Fruit fly (Drosophila melanogaster) whole organism, embryonic: Measurements from ENCODE around the gene CG8369.

Experiments
- ATbp ChIP-seq: fragments of 200-800 bp; sonication (Bioruptor generic); optimal IDR thresholded peaks from 2 replicates; lab custom pipeline; 2017; ENCODE audit warnings: missing biosample characterization, mild to moderate bottlenecking, missing genetic modification characterization, missing genetic modification reagents
- Adf1 ChIP-seq: fragments of 200-800 bp; sonication (Bioruptor generic); IDR thresholded peaks from 2 replicates; pipeline ENCODE4 v1.3.6; 2022; ENCODE audit warnings: missing biosample characterization, missing genetic modification characterization
- Asciz ChIP-seq: fragments of 200-800 bp; sonication (Bioruptor generic); optimal IDR thresholded peaks from 2 replicates; lab custom pipeline; 2017; ENCODE audit warnings: missing biosample characterization, mild to moderate bottlenecking, missing genetic modification characterization, missing genetic modification reagents
- Atf6 ChIP-seq: fragments of 200-800 bp; sonication (Bioruptor generic); IDR thresholded peaks from 2 replicates; pipeline ENCODE4 v1.3.6; 2022; ENCODE audit warnings: missing biosample characterization, missing genetic modification characterization
- CG1024 ChIP-seq: fragments of 200-800 bp; sonication (Bioruptor generic); IDR thresholded peaks from 2 replicates; pipeline ENCODE4 v1.3.6; 2022; ENCODE audit warnings: missing biosample characterization, missing genetic modification characterization
- CG10565 ChIP-seq: fragments of 200-800 bp; sonication (Bioruptor generic); optimal IDR thresholded peaks from 3 replicates; lab custom pipeline; 2016; ENCODE audit warnings: missing biosample characterization, mild to moderate bottlenecking, missing genetic modification characterization
- CG10979 ChIP-seq: fragments of 200-800 bp; sonication (Bioruptor generic); optimal IDR thresholded peaks from 2 replicates; lab custom pipeline; 2018; ENCODE audit warnings: missing biosample characterization, mild to moderate bottlenecking, missing genetic modification characterization, moderate library complexity
- CG12942 ChIP-seq: fragments of 200-800 bp; sonication (Bioruptor generic); optimal IDR thresholded peaks from 3 replicates; lab custom pipeline; 2016; ENCODE audit warnings: missing biosample characterization, missing genetic modification characterization
- CG13624 ChIP-seq: fragments of 200-800 bp; sonication (Bioruptor generic); optimal IDR thresholded peaks from 2 replicates; lab custom pipeline; 2016; ENCODE audit warnings: missing biosample characterization, missing genetic modification characterization
- CG13894 ChIP-seq: fragments of 200-800 bp; sonication (Bioruptor generic); optimal IDR thresholded peaks from 3 replicates; lab custom pipeline; 2018; ENCODE audit warnings: missing biosample characterization, mild to moderate bottlenecking, missing genetic modification characterization, moderate library complexity
- CG15479 ChIP-seq: fragments of 200-800 bp; sonication (Bioruptor generic); optimal IDR thresholded peaks from 3 replicates; lab custom pipeline; 2019; ENCODE audit warnings: missing biosample characterization, mild to moderate bottlenecking, missing genetic modification characterization, moderate library complexity
- CG1603 ChIP-seq: fragments of 200-800 bp; sonication (Bioruptor generic); optimal IDR thresholded peaks from 2 replicates; lab custom pipeline; 2019; ENCODE audit warnings: missing biosample characterization, mild to moderate bottlenecking, missing genetic modification characterization, moderate library complexity
- CG17612 ChIP-seq: fragments of 200-800 bp; sonication (Bioruptor generic); IDR thresholded peaks from 2 replicates; pipeline ENCODE4 v1.3.6; 2022; ENCODE audit warnings: missing biosample characterization, missing genetic modification characterization
- CG2678 ChIP-seq: fragments of 200-800 bp; sonication (Bioruptor generic); optimal IDR thresholded peaks from 3 replicates; lab custom pipeline; 2019; ENCODE audit warnings: missing biosample characterization, mild to moderate bottlenecking, missing genetic modification characterization, moderate library complexity
- CG2889 ChIP-seq: fragments of 200-800 bp; sonication (Bioruptor generic); IDR thresholded peaks from 3 replicates; pipeline ENCODE4 v1.3.6; 2022; ENCODE audit warnings: missing biosample characterization, missing genetic modification characterization
- CG42726 ChIP-seq: fragments of 200-800 bp; sonication (Bioruptor generic); IDR thresholded peaks from 2 replicates; pipeline ENCODE4 v1.3.6; 2022; ENCODE audit warnings: missing biosample characterization, missing genetic modification characterization; ENCODE audit not compliant: partially characterized antibody
- CG4282 ChIP-seq: fragments of 200-800 bp; sonication (Bioruptor generic); optimal IDR thresholded peaks from 2 replicates; lab custom pipeline; 2016; ENCODE audit warnings: missing biosample characterization, missing genetic modification characterization
- CG6272 ChIP-seq: fragments of 200-800 bp; sonication (Bioruptor generic); IDR thresholded peaks from 2 replicates; pipeline ENCODE4 v1.3.6; 2022; ENCODE audit warnings: missing biosample characterization, missing genetic modification characterization
- CG6654 ChIP-seq: fragments of 200-800 bp; sonication (Bioruptor generic); optimal IDR thresholded peaks from 2 replicates; lab custom pipeline; 2017; ENCODE audit warnings: missing biosample characterization, mild to moderate bottlenecking, missing genetic modification characterization
- CG6683 ChIP-seq: fragments of 200-800 bp; sonication (Bioruptor generic); optimal IDR thresholded peaks from 2 replicates; lab custom pipeline; 2017; ENCODE audit warnings: missing biosample characterization, mild to moderate bottlenecking, missing genetic modification characterization, missing genetic modification reagents
- CG6689 ChIP-seq: fragments of 200-800 bp; sonication (Bioruptor generic); IDR thresholded peaks from 2 replicates; pipeline ENCODE4 v1.3.6; 2022; ENCODE audit warnings: missing biosample characterization, missing genetic modification characterization
- CG7928 ChIP-seq: fragments of 200-800 bp; sonication (Bioruptor generic); optimal IDR thresholded peaks from 2 replicates; lab custom pipeline; 2017; ENCODE audit warnings: missing biosample characterization, mild to moderate bottlenecking, missing genetic modification characterization
- CG8388 ChIP-seq: fragments of 200-800 bp; sonication (Bioruptor generic); optimal IDR thresholded peaks from 2 replicates; lab custom pipeline; 2019; ENCODE audit warnings: missing biosample characterization, mild to moderate bottlenecking, missing genetic modification characterization, moderate library complexity
- CrebB ChIP-seq: fragments of 200-800 bp; sonication (Bioruptor generic); optimal IDR thresholded peaks from 3 replicates; lab custom pipeline; 2018; ENCODE audit warnings: missing biosample characterization, mild to moderate bottlenecking, missing genetic modification characterization
- E2f2 ChIP-seq: fragments of 200-800 bp; sonication (Bioruptor generic); IDR thresholded peaks from 2 replicates; pipeline ENCODE4 v1.3.6; 2022; ENCODE audit warnings: missing biosample characterization, missing genetic modification characterization
- Ets97D ChIP-seq: fragments of 200-800 bp; sonication (Bioruptor generic); optimal IDR thresholded peaks from 3 replicates; lab custom pipeline; 2016; ENCODE audit warnings: missing biosample characterization, missing genetic modification characterization
- Hr3 ChIP-seq: fragments of 200-800 bp; sonication (Bioruptor generic); optimal IDR thresholded peaks from 3 replicates; lab custom pipeline; 2016; ENCODE audit warnings: missing biosample characterization, missing genetic modification characterization
- Lhr ChIP-seq: fragments of 200-800 bp; sonication (Bioruptor generic); optimal IDR thresholded peaks from 3 replicates; lab custom pipeline; 2017; ENCODE audit warnings: mild to moderate bottlenecking, missing biosample characterization, missing genetic modification reagents, missing genetic modification characterization
- Mad ChIP-seq: fragments of 200-800 bp; sonication (Bioruptor generic); optimal IDR thresholded peaks from 2 replicates; lab custom pipeline; 2016; ENCODE audit warnings: missing biosample characterization, missing genetic modification characterization
- Myb ChIP-seq: fragments of 200-800 bp; sonication (Bioruptor generic); optimal IDR thresholded peaks from 2 replicates; lab custom pipeline; 2016; ENCODE audit warnings: missing biosample characterization, missing genetic modification characterization
- Opbp ChIP-seq: fragments of 200-800 bp; sonication (Bioruptor generic); IDR thresholded peaks from 3 replicates; pipeline ENCODE4 v1.3.6; 2022; ENCODE audit warnings: missing biosample characterization, missing genetic modification characterization; ENCODE audit not compliant: partially characterized antibody
- PHDP ChIP-seq: fragments of 200-800 bp; sonication (Bioruptor generic); optimal IDR thresholded peaks from 3 replicates; lab custom pipeline; 2018; ENCODE audit warnings: missing biosample characterization, mild to moderate bottlenecking, missing genetic modification characterization, moderate library complexity
- Side ChIP-seq: fragments of 200-800 bp; sonication (Bioruptor generic); optimal IDR thresholded peaks from 2 replicates; lab custom pipeline; 2016; ENCODE audit warnings: missing biosample characterization, missing genetic modification characterization
- ara ChIP-seq: fragments of 200-800 bp; sonication (Bioruptor generic); IDR thresholded peaks from 2 replicates; pipeline ENCODE4 v1.3.6; 2022; ENCODE audit warnings: missing biosample characterization, missing genetic modification characterization
- cato ChIP-seq: fragments of 200-800 bp; sonication (Bioruptor generic); optimal IDR thresholded peaks from 2 replicates; lab custom pipeline; 2016; ENCODE audit warnings: missing biosample characterization, missing genetic modification characterization, borderline replicate concordance
- danr ChIP-seq: fragments of 200-800 bp; sonication (Bioruptor generic); IDR thresholded peaks from 2 replicates; pipeline ENCODE4 v1.3.6; 2022; ENCODE audit warnings: missing biosample characterization, missing genetic modification characterization
- grn ChIP-seq: fragments of 200-800 bp; sonication (Bioruptor generic); optimal IDR thresholded peaks from 3 replicates; lab custom pipeline; 2017; ENCODE audit warnings: missing biosample characterization, missing genetic modification characterization
- insv ChIP-seq, 2 experiments: fragments of 200-800 bp; sonication (Bioruptor generic); optimal IDR thresholded peaks; 3 replicates each; lab custom pipeline; 2016 to 2018; ENCODE audit warnings: missing biosample characterization in 2 of 2, missing genetic modification characterization in 2 of 2
- lilli ChIP-seq: fragments of 200-800 bp; sonication (Bioruptor generic); optimal IDR thresholded peaks from 3 replicates; lab custom pipeline; 2016; ENCODE audit warnings: missing biosample characterization, missing genetic modification characterization
- mirr ChIP-seq: fragments of 200-800 bp; sonication (Bioruptor generic); optimal IDR thresholded peaks from 3 replicates; lab custom pipeline; 2018; ENCODE audit warnings: missing biosample characterization, mild to moderate bottlenecking, missing genetic modification characterization
- mld ChIP-seq: fragments of 200-800 bp; sonication (Bioruptor generic); IDR thresholded peaks from 3 replicates; pipeline ENCODE4 v1.3.6; 2022; ENCODE audit warnings: missing biosample characterization, missing genetic modification characterization; ENCODE audit not compliant: partially characterized antibody
- org-1 ChIP-seq: fragments of 200-800 bp; sonication (Bioruptor generic); optimal IDR thresholded peaks from 2 replicates; lab custom pipeline; 2017; ENCODE audit warnings: missing biosample characterization, missing genetic modification characterization
- p53 ChIP-seq: fragments of 200-800 bp; sonication (Bioruptor generic); optimal IDR thresholded peaks from 2 replicates; lab custom pipeline; 2016; ENCODE audit warnings: missing biosample characterization, missing genetic modification characterization
- peb ChIP-seq: fragments of 200-800 bp; sonication (Bioruptor generic); IDR thresholded peaks from 2 replicates; pipeline ENCODE4 v1.3.6; 2022; ENCODE audit warnings: missing biosample characterization, missing genetic modification characterization
- row ChIP-seq: fragments of 200-800 bp; sonication (Bioruptor generic); IDR thresholded peaks from 3 replicates; pipeline ENCODE4 v1.3.6; 2022; ENCODE audit warnings: missing biosample characterization, missing genetic modification characterization
- sim ChIP-seq: fragments of 200-800 bp; sonication (Bioruptor generic); IDR thresholded peaks from 2 replicates; pipeline ENCODE4 v1.3.6; 2022; ENCODE audit warnings: missing biosample characterization, missing genetic modification characterization
- sug ChIP-seq: fragments of 200-800 bp; optimal IDR thresholded peaks from 2 replicates; lab custom pipeline; 2019; ENCODE audit warnings: missing biosample characterization, mild to moderate bottlenecking, missing genetic modification characterization, moderate library complexity
- toy ChIP-seq: fragments of 200-800 bp; sonication (Bioruptor generic); IDR thresholded peaks from 2 replicates; pipeline ENCODE4 v1.3.6; 2022; ENCODE audit warnings: missing biosample characterization, missing genetic modification characterization
- vfl ChIP-seq: fragments of 200-800 bp; sonication (Bioruptor generic); optimal IDR thresholded peaks from 2 replicates; lab custom pipeline; 2016; ENCODE audit warnings: missing biosample characterization, missing genetic modification characterization
- zfh2 ChIP-seq: fragments of 200-800 bp; sonication (Bioruptor generic); optimal IDR thresholded peaks from 2 replicates; lab custom pipeline; 2016; ENCODE audit warnings: missing biosample characterization, missing genetic modification characterization

The CG8369 gene

DNA sequence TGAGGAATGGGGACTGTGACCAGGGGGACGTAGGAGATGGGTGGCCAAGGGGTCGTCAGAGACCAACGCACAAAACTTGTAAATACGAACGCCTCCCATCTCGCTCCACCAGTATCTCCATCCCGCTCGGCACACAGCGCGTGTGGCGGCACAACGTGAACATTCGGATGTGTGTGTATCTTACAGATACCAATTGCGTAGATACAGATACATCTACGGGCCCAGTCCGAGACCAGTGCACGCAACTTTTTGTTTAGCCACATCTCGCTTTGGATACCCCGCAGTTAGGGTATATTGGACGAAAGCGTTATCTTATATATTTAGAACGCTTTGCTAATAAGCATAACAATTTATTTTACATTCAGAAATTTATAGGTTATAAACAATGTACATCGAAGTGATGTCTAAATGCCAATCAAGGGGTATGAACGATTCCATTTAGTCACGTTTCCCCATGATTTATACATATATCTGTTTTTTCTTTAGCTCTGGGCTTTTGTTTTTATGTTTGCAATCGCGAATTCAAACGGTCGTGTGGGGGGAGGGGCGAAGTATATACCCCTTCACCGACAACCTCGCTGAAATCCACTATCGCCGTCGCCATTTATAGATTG, 10.4 kb upstream of the CG8369 start (continued):
- TF ChIP-seq mld (GFP tag; lab: Robert Waterston, UW) = no peak
- TF ChIP-seq CG10979 (tag; lab: Kevin White, UChicago) = peak; percentile 98
- peak; percentile 86 for TF ChIP-seq grn (GFP tag; lab: Kevin White, UChicago)
- peak; percentile 92 for TF ChIP-seq CG6654
- peak; percentile 96 for TF ChIP-seq sim (GFP tag; lab: Robert Waterston, UW)
- TF ChIP-seq CG8388 (GFP tag; lab: Kevin White, UChicago) = peak; percentile 97
- peak; percentile 69 to 77 for TF ChIP-seq insv (GFP tag; optimal IDR thresholded peaks at IDR 0.05; lab: Kevin White, UChicago)
- peak; percentile 96 for TF ChIP-seq CG1024
- TF ChIP-seq zfh2 (GFP tag; lab: Kevin White, UChicago) = peak; percentile 99
- peak; percentile 98 for TF ChIP-seq ATbp (GFP tag; lab: Kevin White, UChicago)
- peak; percentile 95 for TF ChIP-seq CG6683 (GFP tag; lab: Kevin White, UChicago)
- 0 out of 2 replicates have a peak, but pooled peaks have one; percentile 26 for TF ChIP-seq CG42726 (GFP tag; lab: Robert Waterston, UW)
- TF ChIP-seq CG2889 (GFP tag; lab: Robert Waterston, UW) = peak; percentile 99
- TF ChIP-seq p53 = peak; percentile 93
- peak; percentile 98 for TF ChIP-seq org-1
- TF ChIP-seq CG17612 (GFP tag; lab: Robert Waterston, UW) = peak; percentile 96
- peak; percentile 96 for TF ChIP-seq CG6272 (GFP tag; lab: Robert Waterston, UW)
- TF ChIP-seq cato (GFP tag; lab: Kevin White, UChicago) = peak; percentile 98
- peak; percentile 100 for TF ChIP-seq lilli (GFP tag; lab: Kevin White, UChicago)
- peak; percentile 99 for TF ChIP-seq row (GFP tag; lab: Robert Waterston, UW)
- TF ChIP-seq Hr3 (GFP tag; lab: Kevin White, UChicago) = peak; percentile 99
- TF ChIP-seq Atf6 (GFP tag; lab: Robert Waterston, UW) = peak; percentile 99
- peak; percentile 98 for TF ChIP-seq CG1603
- TF ChIP-seq CrebB (tag; lab: Kevin White, UChicago) = peak; percentile 99
- TF ChIP-seq Opbp (GFP tag; lab: Robert Waterston, UW) = no peak
- TF ChIP-seq peb (GFP tag; lab: Robert Waterston, UW) = peak; percentile 96
- peak; percentile 97 for TF ChIP-seq Asciz (GFP tag; lab: Kevin White, UChicago)
- peak; percentile 93 for TF ChIP-seq Ets97D (GFP tag; lab: Kevin White, UChicago)
- TF ChIP-seq Myb (GFP tag; lab: Kevin White, UChicago) = peak; percentile 93
- TF ChIP-seq Side (GFP tag; lab: Kevin White, UChicago) = peak; percentile 99
- TF ChIP-seq CG12942 = peak; percentile 98
- peak; percentile 98 for TF ChIP-seq sug
- peak; percentile 99 for TF ChIP-seq PHDP (tag; lab: Kevin White, UChicago)
- peak; percentile 99 for TF ChIP-seq CG13894 (tag; lab: Kevin White, UChicago)
- peak; percentile 98 for TF ChIP-seq danr
- TF ChIP-seq Adf1 (GFP tag; lab: Robert Waterston, UW) = peak; percentile 91
- peak; percentile 98 for TF ChIP-seq ara
- peak; percentile 51 for TF ChIP-seq CG15479 (GFP tag; lab: Kevin White, UChicago)
- TF ChIP-seq toy (GFP tag; lab: Robert Waterston, UW) = peak; percentile 97
- peak; percentile 99 for TF ChIP-seq CG13624 (GFP tag; lab: Kevin White, UChicago)
- TF ChIP-seq E2f2 (GFP tag; lab: Robert Waterston, UW) = peak; percentile 88
- peak; percentile 97 for TF ChIP-seq CG4282 (GFP tag; lab: Kevin White, UChicago)
- TF ChIP-seq mirr = peak; percentile 98
- TF ChIP-seq CG6689 (GFP tag; lab: Robert Waterston, UW) = peak; percentile 98
- peak; percentile 95 for TF ChIP-seq CG10565 (GFP tag; lab: Kevin White, UChicago)
- TF ChIP-seq CG2678 (tag; lab: Kevin White, UChicago) = peak; percentile 99
- TF ChIP-seq Lhr (GFP tag; lab: Kevin White, UChicago) = peak; percentile 92
- peak; percentile 99 for TF ChIP-seq Mad
- TF ChIP-seq vfl (GFP tag; lab: Kevin White, UChicago) = peak; percentile 98
- TF ChIP-seq CG7928 (GFP tag; lab: Kevin White, UChicago) = peak; percentile 86
